Worm (Caenorhabditis elegans): Measurements from ENCODE around the gene sru-23.

Gene sru-23

DNA sequence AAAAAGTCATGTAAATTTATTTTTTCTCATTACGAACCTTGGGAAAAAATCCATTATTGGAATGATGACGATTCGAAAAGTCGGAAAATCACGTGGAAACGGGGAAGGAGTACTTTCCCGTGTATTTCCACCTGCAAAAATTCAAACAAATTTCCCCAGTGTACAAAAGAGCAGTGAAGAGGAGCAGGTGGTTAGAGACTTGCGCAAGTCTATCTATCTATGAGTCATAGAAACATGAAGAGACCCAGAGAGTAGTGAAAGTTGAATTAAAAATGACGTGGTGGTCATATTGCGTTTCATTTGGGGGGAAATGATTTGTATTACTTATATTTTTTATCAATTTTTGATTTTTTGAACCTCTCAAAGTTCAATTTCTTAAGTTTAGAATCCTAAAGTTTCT lies 28.0 kb upstream of the sru-23 start, which contains the start of gene nhr-50 (continued):
- TF ChIP-seq mdl-1 (tag; optimal IDR thresholded peaks at IDR 0.05) (peak in 1 of 2 experiments; percentile 53), tlp-1 (tag; optimal IDR thresholded peaks at IDR 0.05) (no peak), aly-2 (tag; optimal IDR thresholded peaks at IDR 0.05) (no peak), grh-1 (GFP tag; IDR thresholded peaks at IDR 0.05) (no peak), ceh-63 (GFP tag; optimal IDR thresholded peaks at IDR 0.05) (no peak), lin-15B (tag; optimal IDR thresholded peaks at IDR 0.05) (no peak), nhr-84 (tag; optimal IDR thresholded peaks at IDR 0.05) (no peak), Y116A8C.19 (tag; optimal IDR thresholded peaks at IDR 0.05; ENCODE audit: borderline replicate concordance) (no peak), tbx-2 (tag; optimal IDR thresholded peaks at IDR 0.05) (peak; percentile 11), alr-1 (tag; optimal IDR thresholded peaks at IDR 0.05; ENCODE audit: borderline replicate concordance) (no peak), nhr-237 (tag; optimal IDR thresholded peaks at IDR 0.05) (peak; percentile 18), lin-35 (GFP tag; optimal IDR thresholded peaks at IDR 0.05) (peak; percentile 13 to 27), fkh-10 (GFP tag; optimal IDR thresholded peaks at IDR 0.05) (no peak), nhr-77 (tag; optimal IDR thresholded peaks at IDR 0.05) (peak; percentile 51), nhr-90 (tag; optimal IDR thresholded peaks at IDR 0.05; ENCODE audit: poor library complexity) (peak; percentile 36), efl-3 (GFP tag; optimal IDR thresholded peaks at IDR 0.05) (no peak), zag-1 (tag; optimal IDR thresholded peaks at IDR 0.05) (no peak), ces-1 (GFP tag; optimal IDR thresholded peaks at IDR 0.05) (no peak), lsy-2 (tag; optimal IDR thresholded peaks at IDR 0.05) (peak; percentile 2 to 43), skn-1 (tag; optimal IDR thresholded peaks at IDR 0.05) (peak; percentile 69), egl-13 (tag; optimal IDR thresholded peaks at IDR 0.05) (no peak), ceh-8 (GFP tag; optimal IDR thresholded peaks at IDR 0.05) (peak; percentile 38), hlh-4 (tag; optimal IDR thresholded peaks at IDR 0.05) (peak; percentile 80), sptf-1 (tag; optimal IDR thresholded peaks at IDR 0.05) (no peak), ama-1 (optimal IDR thresholded peaks at IDR 0.05) (no peak), lin-14 (GFP tag; optimal IDR thresholded peaks at IDR 0.05) (peak; percentile 84), pqm-1 (tag; optimal IDR thresholded peaks at IDR 0.05) (no peak), pag-3 (tag; optimal IDR thresholded peaks at IDR 0.05; ENCODE audit: borderline replicate concordance, insufficient read depth) (no peak), nhr-47 (tag; optimal IDR thresholded peaks at IDR 0.05) (peak; percentile 61), ceh-88 (GFP tag; IDR thresholded peaks at IDR 0.05) (no peak), ztf-11 (tag; optimal IDR thresholded peaks at IDR 0.05) (no peak), unc-86 (tag; optimal IDR thresholded peaks at IDR 0.05) (no peak), nhr-28 (tag; optimal IDR thresholded peaks at IDR 0.05) (no peak), nhr-11 (tag; optimal IDR thresholded peaks at IDR 0.05) (no peak), swsn-7 (tag; optimal IDR thresholded peaks at IDR 0.05) (peak; percentile 36), elt-3 (tag; optimal IDR thresholded peaks at IDR 0.05) (peak in 1 of 6 experiments; percentile 21), ets-5 (GFP tag; IDR thresholded peaks at IDR 0.05) (no peak), unc-30 (tag; optimal IDR thresholded peaks at IDR 0.05) (no peak), C16A3.4 (tag; optimal IDR thresholded peaks at IDR 0.05) (no peak), fkh-8 (tag; optimal IDR thresholded peaks at IDR 0.05) (peak; percentile 88), sox-4 (tag; optimal IDR thresholded peaks at IDR 0.05) (peak; percentile 7), nhr-20 (tag; optimal IDR thresholded peaks at IDR 0.05) (peak; percentile 70), F16B12.6 (tag; optimal IDR thresholded peaks at IDR 0.05) (no peak), C04F5.9 (tag; optimal IDR thresholded peaks at IDR 0.05) (no peak), ztf-4 (tag; optimal IDR thresholded peaks at IDR 0.05) (no peak), isw-1 (GFP tag; IDR thresholded peaks at IDR 0.05) (no peak; the same call in 1 of the 2 replicates), rnt-1 (tag; optimal IDR thresholded peaks at IDR 0.05) (peak; percentile 10), nhr-76 (tag; optimal IDR thresholded peaks at IDR 0.05) (no peak), lir-3 (tag; optimal IDR thresholded peaks at IDR 0.05; ENCODE audit: poor library complexity) (no peak), elt-2 (tag; optimal IDR thresholded peaks at IDR 0.05) (peak; percentile 83), jun-1 (tag; optimal IDR thresholded peaks at IDR 0.05) (peak; percentile 93), hlh-17 (GFP tag; optimal IDR thresholded peaks at IDR 0.05; ENCODE audit: borderline replicate concordance) (no peak), dsc-1 (tag; optimal IDR thresholded peaks at IDR 0.05) (no peak)

Data from whole organism, L1 larva.